Fruit fly (Drosophila melanogaster) whole organism, wandering third instar larva: ENCODE results near the gene CG8960.

Experiments
- Abd-B ChIP-seq: fragments of >200 bp; optimal IDR thresholded peaks from 2 replicates; lab custom pipeline; 2017; ENCODE audit warnings: missing biosample characterization, missing genetic modification characterization
- Hr78 ChIP-seq: fragments of >200 bp; optimal IDR thresholded peaks from 2 replicates; lab custom pipeline; 2017; ENCODE audit warnings: missing biosample characterization, missing genetic modification characterization
- N ChIP-seq: fragments of >200 bp; optimal IDR thresholded peaks from 2 replicates; lab custom pipeline; 2018; ENCODE audit warnings: missing biosample characterization, missing external identifiers, missing genetic modification characterization
- fru ChIP-seq: fragments of 200-800 bp; sonication (Bioruptor generic); optimal IDR thresholded peaks from 3 replicates; lab custom pipeline; 2016; ENCODE audit warnings: missing biosample characterization, mild to moderate bottlenecking, missing genetic modification characterization
- pan ChIP-seq: fragments of >200 bp; optimal IDR thresholded peaks from 2 replicates; lab custom pipeline; 2017
- psq ChIP-seq: fragments of 200-800 bp; sonication (Bioruptor generic); optimal IDR thresholded peaks from 3 replicates; lab custom pipeline; 2017; ENCODE audit warnings: missing biosample characterization, mild to moderate bottlenecking, missing genetic modification characterization, moderate library complexity

dm6 chr3L:2191512-2191911, 5.3 kb upstream of the CG8960 start:
- TF ChIP-seq pan (lab: Kevin White, UChicago) (no peak), fru (no peak), Hr78 (no peak), psq (GFP tag; lab: Kevin White, UChicago) (no peak), N (GFP tag; lab: Kevin White, UChicago) (no peak), Abd-B (no peak)
